Fruit fly (Drosophila melanogaster) S2 (cell line): Measurements from ENCODE around the gene Dph4.
A peak's percentile ranks its signal among the peaks of the same experiment; 100 is the strongest.

ENCODE experiments used
- CG8478 ChIP-seq: fragments of >200 bp; optimal IDR thresholded peaks from 2 replicates; lab custom pipeline; 2018
- CTCF ChIP-seq, 2 experiments: fragments of >200 bp; optimal IDR thresholded peaks; 2 replicates each; lab custom pipeline; 2018

The Dph4 gene

dm6 chr3R:5620387-5620956 lies 3.5 kb downstream of the Dph4 start:
- TF ChIP-seq CTCF (optimal IDR thresholded peaks at IDR 0.05; lab: Kevin White, UChicago): no peak
- TF ChIP-seq CG8478: no peak

- no peak for TF ChIP-seq CTCF (optimal IDR thresholded peaks at IDR 0.05; lab: Kevin White, UChicago)
- TF ChIP-seq CG8478: no peak
These were observed 5.9 kb downstream of the Dph4 start for dm6 chr3R:5617923-5618623.

- no peak for TF ChIP-seq CTCF (optimal IDR thresholded peaks at IDR 0.05; lab: Kevin White, UChicago)
- TF ChIP-seq CG8478: no peak
These were observed 8.4 kb downstream of the Dph4 start for dm6 chr3R:5615484-5615883.

dm6 chr3R:5613114-5613443 lies 10.8 kb downstream of the Dph4 start, which contains the start of gene Atu:
TSS of gene Atu (plus strand) at chr3R:5613358.
- TF ChIP-seq CTCF (optimal IDR thresholded peaks at IDR 0.05; lab: Kevin White, UChicago): no peak
- TF ChIP-seq CG8478: no peak

- no peak for TF ChIP-seq CG8478
- TF ChIP-seq CTCF (optimal IDR thresholded peaks at IDR 0.05; lab: Kevin White, UChicago): no peak
These were observed 11.4 kb downstream of the Dph4 start, which contains the start of gene Rga for dm6 chr3R:5612372-5613113. TSS of gene Rga (minus strand) at chr3R:5613112.

dm6 chr3R:5611733-5612132 lies 12.2 kb downstream of the Dph4 start:
- TF ChIP-seq CTCF (optimal IDR thresholded peaks at IDR 0.05; lab: Kevin White, UChicago): peak in 1 of 2 experiments; percentile 42
- TF ChIP-seq CG8478: no peak

dm6 chr3R:5611167-5611566 lies 12.8 kb downstream of the Dph4 start:
- no peak for TF ChIP-seq CTCF (optimal IDR thresholded peaks at IDR 0.05; lab: Kevin White, UChicago)
- TF ChIP-seq CG8478: no peak

dm6 chr3R:5610656-5611055 lies 13.3 kb downstream of the Dph4 start:
- TF ChIP-seq CTCF (optimal IDR thresholded peaks at IDR 0.05; lab: Kevin White, UChicago): no peak
- TF ChIP-seq CG8478: no peak

- no peak for TF ChIP-seq CTCF (optimal IDR thresholded peaks at IDR 0.05; lab: Kevin White, UChicago)
- no peak for TF ChIP-seq CG8478
These were observed 15.5 kb downstream of the Dph4 start for dm6 chr3R:5608422-5608821.

- no peak for TF ChIP-seq CG8478
- TF ChIP-seq CTCF (optimal IDR thresholded peaks at IDR 0.05; lab: Kevin White, UChicago): peak; percentile 84 to 87
These were observed 17.4 kb downstream of the Dph4 start, which contains the start of gene asl for dm6 chr3R:5606477-5606876. TSS of gene asl (minus strand) at chr3R:5606543.

- no peak for TF ChIP-seq CG8478
- peak; percentile 23 to 48 for TF ChIP-seq CTCF (optimal IDR thresholded peaks at IDR 0.05; lab: Kevin White, UChicago)
These were observed 22.8 kb downstream of the Dph4 start, which contains the start of the genes kra and SecS for dm6 chr3R:5601044-5601523. TSS of gene kra (minus strand) at chr3R:5601136. TSS of gene SecS (plus strand) at chr3R:5601433.

dm6 chr3R:5600361-5601043 lies 23.4 kb downstream of the Dph4 start:
- TF ChIP-seq CTCF (optimal IDR thresholded peaks at IDR 0.05; lab: Kevin White, UChicago) (no peak), CG8478 (no peak)

dm6 chr3R:5599521-5600360 lies 24.2 kb downstream of the Dph4 start:
- TF ChIP-seq CTCF (optimal IDR thresholded peaks at IDR 0.05; lab: Kevin White, UChicago): no peak
- no peak for TF ChIP-seq CG8478

- TF ChIP-seq CG8478: no peak
- no peak for TF ChIP-seq CTCF (optimal IDR thresholded peaks at IDR 0.05; lab: Kevin White, UChicago)
These were observed 29.0 kb downstream of the Dph4 start for dm6 chr3R:5594878-5595277.
